Worm (Caenorhabditis elegans) whole organism, L4/young adult: ENCODE measurements around the gene pkc-1.

ENCODE experiments used
- W03F9.2 ChIP-seq: fragments of 150-350 bp; optimal IDR thresholded peaks from 2 replicates; lab custom pipeline; 2014; ENCODE audit warnings: missing biosample characterization, missing genetic modification characterization
- dao-5 ChIP-seq: sonication (generic microtip); optimal IDR thresholded peaks from 2 replicates; lab custom pipeline; 2016; ENCODE audit warnings: missing genotype, missing genetic modification characterization, moderate library complexity, missing compliant biosample characterization
- him-1 ChIP-seq: sonication (generic microtip); optimal IDR thresholded peaks from 2 replicates; lab custom pipeline; 2016; ENCODE audit warnings: missing genotype, missing genetic modification reagents, missing genetic modification characterization, missing compliant biosample characterization

Gene pkc-1

ce11 chrV:11982309-11982708 lies 49.7 kb downstream of the pkc-1 start, which contains the start of gene rpt-1:
Gene rpt-1, minus strand, starts transcription at chrV:11982397.
- peak; percentile 68 for TF ChIP-seq W03F9.2 (tag; lab: Kevin White, UChicago)
- TF ChIP-seq him-1 (tag; lab: Kevin White, UChicago), result no peak

DNA sequence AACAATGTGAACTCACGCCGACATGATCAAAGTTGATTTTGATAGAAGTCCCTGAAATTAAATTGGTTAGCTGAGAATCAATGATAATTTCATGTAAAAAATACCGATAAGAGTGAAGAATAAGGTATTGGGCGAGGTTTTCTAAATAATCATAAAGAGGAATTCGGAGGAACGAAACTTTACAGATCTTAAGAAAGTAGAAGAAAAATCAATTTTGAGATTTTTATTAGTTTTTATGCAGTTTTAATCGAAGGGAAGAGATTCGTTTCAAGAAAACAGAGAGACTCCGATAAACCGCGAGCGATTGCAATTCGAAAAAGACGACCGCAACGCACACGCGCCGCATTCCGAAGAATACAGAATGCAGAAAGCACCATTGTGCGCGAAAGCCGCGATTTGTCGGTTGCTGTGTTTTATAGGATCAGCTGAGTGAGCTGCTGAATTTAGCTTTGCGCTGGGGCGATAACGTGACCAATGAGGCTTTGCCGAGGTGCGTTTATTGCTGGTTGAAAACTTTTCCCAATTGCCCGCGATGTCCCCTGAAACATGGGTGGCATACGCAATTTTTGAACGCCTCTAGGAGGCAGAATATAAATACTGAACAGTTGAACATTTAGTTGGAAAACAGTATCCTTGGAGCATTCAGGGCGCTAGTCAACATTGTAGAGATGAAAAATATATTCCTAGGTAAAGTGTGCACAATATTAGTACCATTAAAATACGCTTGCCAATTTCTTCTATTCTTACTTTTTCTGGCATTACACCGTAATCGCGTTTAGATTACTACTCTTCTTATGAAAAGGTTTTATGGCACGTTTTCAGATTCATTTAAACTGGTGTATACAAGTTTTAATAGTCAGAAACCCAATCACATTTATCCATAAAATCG lies 52.0 kb downstream of the pkc-1 start, which contains the start of gene snr-4:
Gene snr-4 (minus strand): TSS at position 51 of the 889 bp plus-strand sequence.
- TF ChIP-seq him-1 (tag; lab: Kevin White, UChicago) (peak; percentile 91), W03F9.2 (tag; lab: Kevin White, UChicago) (peak; percentile 57), dao-5 (peak; percentile 78)

- no peak for TF ChIP-seq him-1 (tag; lab: Kevin White, UChicago)
- no peak for TF ChIP-seq W03F9.2 (tag; lab: Kevin White, UChicago)
- no peak for TF ChIP-seq dao-5
Measured at ce11 chrV:11978179-11978578, 53.8 kb downstream of the pkc-1 start, which contains the start of gene mif-2. Gene mif-2, minus strand, starts transcription at chrV:11978459.

DNA sequence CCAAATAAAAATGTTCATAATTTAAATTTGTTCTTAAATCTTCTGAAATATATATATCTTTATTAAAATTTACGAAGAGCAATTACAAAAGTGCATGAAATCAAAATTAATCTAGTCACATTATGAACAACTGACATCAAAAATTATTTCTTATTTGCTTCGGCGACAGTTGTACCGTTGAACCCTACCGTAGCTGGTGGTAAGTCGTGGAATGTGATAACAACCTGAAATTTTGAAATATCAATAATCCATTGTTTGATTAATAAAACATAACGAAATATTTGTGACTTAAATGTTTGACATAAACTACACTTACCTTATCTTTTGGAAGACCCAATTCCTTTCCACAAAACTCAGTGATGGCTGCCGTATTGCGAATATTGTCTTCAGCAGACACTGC lies 55.2 kb downstream of the pkc-1 start:
- TF ChIP-seq him-1 (tag; lab: Kevin White, UChicago), result no peak
- TF ChIP-seq dao-5, result no peak
- no peak for TF ChIP-seq W03F9.2 (tag; lab: Kevin White, UChicago)

DNA sequence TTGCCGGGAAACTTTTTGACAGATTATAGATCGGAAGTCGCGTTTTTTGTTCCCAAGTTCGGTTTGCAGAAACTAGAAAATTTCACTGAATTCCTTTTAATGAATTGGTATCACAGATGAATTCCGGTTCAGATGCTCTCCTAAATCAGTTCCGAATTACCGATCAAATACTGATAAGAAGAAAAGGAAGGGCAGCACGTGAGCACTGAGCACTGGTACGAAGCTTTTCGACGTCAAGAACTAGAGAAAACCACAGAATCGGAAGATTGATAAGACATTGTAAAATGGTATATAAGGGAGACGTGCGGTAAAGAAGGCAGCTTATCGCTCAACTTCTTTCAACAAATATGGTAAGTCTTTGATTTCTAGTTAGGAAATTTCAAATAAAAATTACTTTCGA lies 56.7 kb downstream of the pkc-1 start, which contains the start of gene cpr-1:
Gene cpr-1 (plus strand): TSS at position 319 of the 400 bp plus-strand sequence.
- no peak for TF ChIP-seq him-1 (tag; lab: Kevin White, UChicago)
- no peak for TF ChIP-seq dao-5
- TF ChIP-seq W03F9.2 (tag; lab: Kevin White, UChicago), result no peak

DNA sequence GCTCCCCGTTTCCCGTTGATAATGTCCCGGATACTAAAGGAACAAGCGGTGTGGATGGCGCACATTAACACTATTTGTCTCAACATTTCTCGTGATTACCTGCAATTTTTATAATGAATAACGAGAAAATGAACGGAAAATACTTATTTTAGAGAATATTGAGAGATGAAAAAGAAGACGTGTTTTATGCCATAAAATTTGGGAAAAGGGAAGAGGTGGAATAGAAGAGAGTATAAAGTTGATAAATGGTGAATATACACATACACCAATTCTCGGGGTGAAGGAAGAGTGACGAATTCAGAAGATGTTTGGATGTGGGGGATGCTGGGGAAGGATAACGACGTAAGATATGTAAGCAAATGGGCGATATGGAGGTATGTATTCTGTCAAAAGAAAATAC lies 67.2 kb downstream of the pkc-1 start, which contains the start of gene F58H1.7:
Gene F58H1.7 (minus strand): TSS at position 101 of the 400 bp plus-strand sequence.
- no peak for TF ChIP-seq W03F9.2 (tag; lab: Kevin White, UChicago)
- TF ChIP-seq dao-5, result no peak
- no peak for TF ChIP-seq him-1 (tag; lab: Kevin White, UChicago)
